Fruit fly (Drosophila melanogaster) whole organism: ENCODE measurements around the gene EMC10.

Experiments used
- Dll ChIP-seq: fragments of >200 bp; optimal IDR thresholded peaks from 2 replicates; lab custom pipeline; 2017
- EcR ChIP-seq, 2 experiments: fragments of >200 bp; optimal IDR thresholded peaks; 2 replicates each; lab custom pipeline; 2017; ENCODE audit warnings: missing biosample characterization in 2 of 2, missing genetic modification characterization in 2 of 2, missing genetic modification reagents in 2 of 2
- pan ChIP-seq: fragments of >200 bp; optimal IDR thresholded peaks from 2 replicates; lab custom pipeline; 2017
- psq ChIP-seq: fragments of >200 bp; optimal IDR thresholded peaks from 2 replicates; lab custom pipeline; 2017
- usp ChIP-seq: fragments of >200 bp; optimal IDR thresholded peaks from 2 replicates; lab custom pipeline; 2017; ENCODE audit warnings: missing biosample characterization, missing genetic modification characterization, mixed read lengths

dm6 chr3L:21568254-21568653 is 5.7 kb upstream of the EMC10 start:
- no peak for TF ChIP-seq Dll (lab: Kevin White, UChicago)
- no peak for TF ChIP-seq usp (GFP tag; lab: Kevin White, UChicago)
- TF ChIP-seq EcR (GFP tag; optimal IDR thresholded peaks at IDR 0.05; lab: Kevin White, UChicago): no peak
- no peak for TF ChIP-seq psq (lab: Kevin White, UChicago)
- TF ChIP-seq pan (lab: Kevin White, UChicago): no peak
